Worm (Caenorhabditis elegans) whole organism, L2 larva: ENCODE data around the gene F48B9.3.

Experiments used
- aly-2 ChIP-seq: fragments of 150-350 bp; optimal IDR thresholded peaks from 2 replicates; lab custom pipeline; 2014; ENCODE audit warnings: missing biosample characterization, missing genetic modification characterization
- ceh-82 ChIP-seq: fragments of 150-350 bp; optimal IDR thresholded peaks from 2 replicates; lab custom pipeline; 2014; ENCODE audit warnings: missing biosample characterization, missing genetic modification characterization
- lin-13 ChIP-seq: fragments of 150-350 bp; optimal IDR thresholded peaks from 2 replicates; lab custom pipeline; 2014; ENCODE audit warnings: missing biosample characterization, missing genetic modification reagents, missing genetic modification characterization
- lsy-2 ChIP-seq, 2 experiments: fragments of 150-350 bp in 1 of 2; sonication (generic microtip) in 1 of 2; optimal IDR thresholded peaks; 2 replicates each; lab custom pipeline; 2014 to 2017; ENCODE audit warnings: missing biosample characterization in 2 of 2, missing genetic modification characterization in 2 of 2
- mab-5 ChIP-seq: fragments of 150-350 bp; optimal IDR thresholded peaks from 2 replicates; lab custom pipeline; 2014; ENCODE audit warnings: missing biosample characterization, missing genetic modification characterization
- nhr-11 ChIP-seq: fragments of 150-350 bp; optimal IDR thresholded peaks from 2 replicates; lab custom pipeline; 2014; ENCODE audit warnings: missing biosample characterization, missing genetic modification characterization
- nhr-12 ChIP-seq: fragments of 150-350 bp; optimal IDR thresholded peaks from 2 replicates; lab custom pipeline; 2014; ENCODE audit warnings: missing biosample characterization, missing genetic modification characterization
- nhr-23 ChIP-seq: fragments of 150-350 bp; optimal IDR thresholded peaks from 2 replicates; lab custom pipeline; 2014; ENCODE audit warnings: missing biosample characterization, missing genetic modification reagents, missing genetic modification characterization
- nhr-25 ChIP-seq: fragments of 150-350 bp; sonication (generic microtip); optimal IDR thresholded peaks from 3 replicates; lab custom pipeline; 2014; ENCODE audit warnings: missing biosample characterization, missing genetic modification characterization
- snpc-4 ChIP-seq: fragments of 150-350 bp; optimal IDR thresholded peaks from 2 replicates; lab custom pipeline; 2014; ENCODE audit warnings: missing biosample characterization, missing genetic modification characterization
- unc-62 ChIP-seq: fragments of 150-350 bp; optimal IDR thresholded peaks from 2 replicates; lab custom pipeline; 2014; ENCODE audit warnings: missing biosample characterization, missing genetic modification reagents, missing genetic modification characterization
- zag-1 ChIP-seq: fragments of 150-350 bp; optimal IDR thresholded peaks from 2 replicates; lab custom pipeline; 2014; ENCODE audit warnings: missing biosample characterization, missing genetic modification characterization
- ztf-1 ChIP-seq: fragments of 200-800 bp; sonication (Bioruptor generic); conservative IDR thresholded peaks from 2 replicates; pipeline ENCODE4 v1.3.6; 2022; ENCODE audit warnings: missing genetic modification characterization, missing compliant biosample characterization

DNA sequence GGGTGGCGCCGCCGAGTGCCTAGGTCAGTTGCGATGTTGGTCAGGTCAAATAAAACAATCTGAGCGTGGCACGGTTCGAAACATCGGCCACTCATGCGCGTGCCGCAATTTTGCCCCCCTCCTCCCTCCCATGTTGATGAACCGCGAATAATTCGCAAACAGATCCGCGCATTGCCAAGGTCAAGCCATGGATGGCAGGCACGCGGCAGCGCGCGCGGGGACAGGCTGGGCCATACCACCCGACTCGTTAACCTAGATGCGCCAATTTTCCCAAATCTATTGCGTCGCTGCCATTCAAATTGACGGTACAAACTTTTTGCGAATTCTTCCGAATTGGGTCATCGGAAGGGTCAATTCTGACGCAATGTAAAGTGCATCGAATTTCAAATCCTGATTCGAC, 51.8 kb downstream of the F48B9.3 start:
- TF ChIP-seq unc-62 (GFP tag; lab: Kevin White, UChicago), result no peak
- TF ChIP-seq aly-2 (tag; lab: Kevin White, UChicago), result no peak
- TF ChIP-seq nhr-12, result no peak
- no peak for TF ChIP-seq lin-13
- no peak for TF ChIP-seq nhr-11 (tag; lab: Kevin White, UChicago)
- TF ChIP-seq mab-5 (tag; lab: Kevin White, UChicago), result no peak
- TF ChIP-seq snpc-4 (tag; lab: Kevin White, UChicago), result no peak
- TF ChIP-seq lsy-2 (tag; optimal IDR thresholded peaks at IDR 0.05; lab: Kevin White, UChicago), result peak in 1 of 2 experiments; percentile 18
- TF ChIP-seq nhr-25 (tag; lab: Kevin White, UChicago), result peak; percentile 25
- TF ChIP-seq nhr-23 (tag; lab: Kevin White, UChicago), result no peak
- TF ChIP-seq ceh-82 (tag; lab: Kevin White, UChicago), result no peak
- TF ChIP-seq zag-1, result no peak
- no peak for TF ChIP-seq ztf-1 (GFP tag; lab: Robert Waterston, UW)
